Worm (Caenorhabditis elegans): ENCODE data around the gene eef-1G.

The eef-1G gene

DNA sequence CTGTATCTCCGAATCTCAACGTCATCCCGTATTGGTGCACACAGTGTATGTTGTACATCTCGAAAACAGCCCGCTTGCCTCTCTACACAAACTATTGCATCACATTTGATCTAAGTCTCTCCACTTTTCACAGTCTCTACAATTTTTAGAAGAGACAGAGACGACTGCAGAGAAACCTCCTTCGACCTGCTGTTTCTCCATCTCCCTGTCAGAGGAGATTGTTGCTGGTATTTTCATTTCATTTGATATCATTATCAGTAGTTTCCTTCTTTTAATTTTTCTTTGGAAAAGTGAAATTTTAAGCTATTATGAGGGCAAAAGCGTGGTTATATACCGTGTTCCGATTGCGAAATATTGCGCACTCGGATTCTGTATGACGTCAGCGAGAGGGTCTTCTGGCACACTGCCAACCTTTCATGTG is 24.9 kb upstream of the eef-1G start (continued):
- TF ChIP-seq nfya-2 (GFP tag; IDR thresholded peaks at IDR 0.05) (no peak), hmg-20 (GFP tag; IDR thresholded peaks at IDR 0.05) (no peak), ZK185.1 (tag; optimal IDR thresholded peaks at IDR 0.05; ENCODE audit: poor library complexity, severe bottlenecking) (peak; percentile 52), Y67H2A.10 (GFP tag; conservative IDR thresholded peaks at IDR 0.05) (no peak), unc-62 (GFP tag; optimal IDR thresholded peaks at IDR 0.05) (peak; percentile 9), madf-3 (GFP tag; IDR thresholded peaks at IDR 0.05) (no peak), akir-1 (GFP tag; optimal IDR thresholded peaks at IDR 0.05) (no peak), xnd-1 (tag; optimal IDR thresholded peaks at IDR 0.05) (no peak), chd-7 (tag; optimal IDR thresholded peaks at IDR 0.05) (peak; percentile 72), hsf-1 (GFP tag; IDR thresholded peaks at IDR 0.05) (no peak), lir-1 (GFP tag; conservative IDR thresholded peaks at IDR 0.05) (no peak), F22D6.2 (tag; optimal IDR thresholded peaks at IDR 0.05) (no peak), lin-26 (GFP tag; IDR thresholded peaks at IDR 0.05) (no peak), unc-130 (GFP tag; optimal IDR thresholded peaks at IDR 0.05) (no peak), sptf-2 (GFP tag; optimal IDR thresholded peaks at IDR 0.05) (no peak), nfyb-1 (GFP tag; IDR thresholded peaks at IDR 0.05) (peak; percentile 68; the same call in 1 of the 2 replicates), egrh-3 (GFP tag; IDR thresholded peaks at IDR 0.05) (no peak), lsl-1 (GFP tag; optimal IDR thresholded peaks at IDR 0.05) (no peak), tlf-1 (GFP tag; optimal IDR thresholded peaks at IDR 0.05) (peak; percentile 42), somi-1 (GFP tag; optimal IDR thresholded peaks at IDR 0.05) (no peak), mes-4 (tag; optimal IDR thresholded peaks at IDR 0.05) (no peak), ceh-58 (GFP tag; IDR thresholded peaks at IDR 0.05) (no peak), F37B4.10 (GFP tag; IDR thresholded peaks at IDR 0.05) (no peak), efl-1 (GFP tag; optimal IDR thresholded peaks at IDR 0.05) (no peak), ztf-18 (tag; optimal IDR thresholded peaks at IDR 0.05) (no peak), B0261.1 (tag; optimal IDR thresholded peaks at IDR 0.05) (no peak), T07F8.4 (tag; optimal IDR thresholded peaks at IDR 0.05) (no peak), Y95B8A.8 (GFP tag; IDR thresholded peaks at IDR 0.05) (no peak), F52B5.7 (tag; optimal IDR thresholded peaks at IDR 0.05) (no peak), snpc-3.4 (tag; optimal IDR thresholded peaks at IDR 0.05) (no peak), rpc-1 (optimal IDR thresholded peaks at IDR 0.05) (no peak), rpc-1 (tag; optimal IDR thresholded peaks at IDR 0.05) (no peak), ztf-26 (tag; optimal IDR thresholded peaks at IDR 0.05) (no peak), hrde-1 (tag; optimal IDR thresholded peaks at IDR 0.05; ENCODE audit: borderline replicate concordance) (no peak), gei-17 (GFP tag; optimal IDR thresholded peaks at IDR 0.05) (peak; percentile 29), ama-1 (optimal IDR thresholded peaks at IDR 0.05) (peak; percentile 41), ama-1 (GFP tag; optimal IDR thresholded peaks at IDR 0.05) (no peak), lsy-27 (tag; optimal IDR thresholded peaks at IDR 0.05; ENCODE audit: borderline replicate concordance, insufficient read depth) (no peak), hmg-1.2 (GFP tag; IDR thresholded peaks at IDR 0.05) (peak; percentile 79), fkh-3 (tag; optimal IDR thresholded peaks at IDR 0.05) (no peak), snpc-4 (GFP tag; optimal IDR thresholded peaks at IDR 0.05) (no peak), snpc-4 (tag; optimal IDR thresholded peaks at IDR 0.05) (peak in 2 of 4 experiments; percentile 31 to 51), nfya-1 (tag; optimal IDR thresholded peaks at IDR 0.05; ENCODE audit: borderline replicate concordance, insufficient read depth) (no peak), ceh-91 (GFP tag; IDR thresholded peaks at IDR 0.05) (no peak), repo-1 (tag; optimal IDR thresholded peaks at IDR 0.05) (no peak), lin-40 (tag; optimal IDR thresholded peaks at IDR 0.05) (peak; percentile 55), pbrm-1 (GFP tag; IDR thresholded peaks at IDR 0.05) (peak; percentile 31; the same call in 1 of the 2 replicates), F33H1.4 (GFP tag; IDR thresholded peaks at IDR 0.05) (no peak), ceh-79 (tag; optimal IDR thresholded peaks at IDR 0.05) (no peak), tbx-9 (tag; optimal IDR thresholded peaks at IDR 0.05; ENCODE audit: borderline replicate concordance) (no peak)

Measured in whole organism, young adult.